Worm (Caenorhabditis elegans): ENCODE measurements around the gene sri-73.
A peak's percentile ranks its signal among the peaks of the same experiment; 100 is the strongest.

The sri-73 gene

ce11 chrV:534176-534575 is 31.7 kb downstream of the sri-73 start, which contains the start of gene nhr-132:
Gene nhr-132, plus strand, starts transcription at chrV:534446.
- TF ChIP-seq php-3 (GFP tag; IDR thresholded peaks at IDR 0.05) = peak; percentile 70
- TF ChIP-seq lin-1 (GFP tag; IDR thresholded peaks at IDR 0.05) = 0 out of 2 replicates have a peak, but pooled peaks have one; percentile 8
- peak; percentile 8 for TF ChIP-seq nhr-77 (tag; optimal IDR thresholded peaks at IDR 0.05)
- no peak for TF ChIP-seq F10B5.3 (tag; optimal IDR thresholded peaks at IDR 0.05)
- TF ChIP-seq mdl-1 (tag; optimal IDR thresholded peaks at IDR 0.05) = peak in 1 of 2 experiments; percentile 25
- no peak for TF ChIP-seq nhr-111 (GFP tag; optimal IDR thresholded peaks at IDR 0.05)
- peak; percentile 77 for TF ChIP-seq nhr-28 (tag; optimal IDR thresholded peaks at IDR 0.05)
- no peak for TF ChIP-seq Y5F2A.4 (GFP tag; optimal IDR thresholded peaks at IDR 0.05)
- TF ChIP-seq hlh-11 (tag; optimal IDR thresholded peaks at IDR 0.05) = peak; percentile 67
- peak; percentile 74 for TF ChIP-seq dve-1 (tag; optimal IDR thresholded peaks at IDR 0.05; ENCODE audit: insufficient read depth)
- TF ChIP-seq zip-2 (tag; optimal IDR thresholded peaks at IDR 0.05) = peak; percentile 0
- no peak for TF ChIP-seq tag-97 (GFP tag; IDR thresholded peaks at IDR 0.05)
- no peak for TF ChIP-seq nhr-41 (GFP tag; IDR thresholded peaks at IDR 0.05)
- TF ChIP-seq R02D3.7 (tag; optimal IDR thresholded peaks at IDR 0.05) = no peak
- TF ChIP-seq dmd-6 (GFP tag; IDR thresholded peaks at IDR 0.05) = peak; percentile 61
- peak; percentile 43 for TF ChIP-seq ztf-7 (tag; optimal IDR thresholded peaks at IDR 0.05)
- TF ChIP-seq daf-16 (GFP tag; optimal IDR thresholded peaks at IDR 0.05) = no peak
- TF ChIP-seq daf-16 (tag; optimal IDR thresholded peaks at IDR 0.05) = peak; percentile 80
- peak; percentile 64 for TF ChIP-seq nhr-102 (tag; optimal IDR thresholded peaks at IDR 0.05)
- peak; percentile 23 for TF ChIP-seq mep-1 (tag; optimal IDR thresholded peaks at IDR 0.05)
- peak; percentile 25 for TF ChIP-seq mes-2 (tag; optimal IDR thresholded peaks at IDR 0.05; ENCODE audit: poor library complexity, severe bottlenecking)
- TF ChIP-seq duxl-1 (tag; optimal IDR thresholded peaks at IDR 0.05; ENCODE audit: poor library complexity) = peak; percentile 34
- TF ChIP-seq daf-19 (GFP tag; conservative IDR thresholded peaks at IDR 0.05) = no peak
- peak; percentile 43 for TF ChIP-seq hlh-30 (tag; optimal IDR thresholded peaks at IDR 0.05; ENCODE audit: insufficient read depth)
- TF ChIP-seq ceh-20 (GFP tag; IDR thresholded peaks at IDR 0.05) = no peak
- peak in 1 of 2 experiments; percentile 55 for TF ChIP-seq lsy-2 (tag; optimal IDR thresholded peaks at IDR 0.05)

- TF ChIP-seq nhr-48 (tag; optimal IDR thresholded peaks at IDR 0.05) (peak; percentile 94), mxl-3 (GFP tag; optimal IDR thresholded peaks at IDR 0.05) (peak; percentile 56), sdz-12 (GFP tag; optimal IDR thresholded peaks at IDR 0.05) (no peak), rbr-2 (tag; optimal IDR thresholded peaks at IDR 0.05) (peak; percentile 4), lsy-2 (tag; optimal IDR thresholded peaks at IDR 0.05) (peak in 1 of 2 experiments; percentile 35), pha-4 (GFP tag; IDR thresholded peaks at IDR 0.05) (no peak), pha-4 (tag; optimal IDR thresholded peaks at IDR 0.05) (peak; percentile 52), F26F4.8 (GFP tag; conservative IDR thresholded peaks at IDR 0.05) (no peak), unc-130 (GFP tag; optimal IDR thresholded peaks at IDR 0.05) (no peak), daf-16 (GFP tag; optimal IDR thresholded peaks at IDR 0.05) (no peak), daf-16 (tag; optimal IDR thresholded peaks at IDR 0.05) (peak; percentile 63), nhr-10 (tag; optimal IDR thresholded peaks at IDR 0.05) (peak; percentile 59), hmg-1.1 (GFP tag; IDR thresholded peaks at IDR 0.05) (0 out of 2 replicates have a peak, but pooled peaks have one; percentile 28), nhr-28 (tag; optimal IDR thresholded peaks at IDR 0.05) (peak; percentile 98), dmd-6 (GFP tag; IDR thresholded peaks at IDR 0.05) (peak; percentile 97), duxl-1 (tag; optimal IDR thresholded peaks at IDR 0.05; ENCODE audit: poor library complexity) (peak; percentile 32), zfp-3 (GFP tag; conservative IDR thresholded peaks at IDR 0.05) (no peak), pqm-1 (tag; optimal IDR thresholded peaks at IDR 0.05) (peak; percentile 76), nhr-76 (tag; optimal IDR thresholded peaks at IDR 0.05) (peak; percentile 32), mes-2 (tag; optimal IDR thresholded peaks at IDR 0.05; ENCODE audit: poor library complexity, severe bottlenecking) (peak; percentile 76), hlh-11 (tag; optimal IDR thresholded peaks at IDR 0.05) (peak; percentile 96), jun-1 (tag; optimal IDR thresholded peaks at IDR 0.05) (peak; percentile 53), hlh-30 (tag; optimal IDR thresholded peaks at IDR 0.05; ENCODE audit: insufficient read depth) (peak; percentile 79), nhr-25 (tag; optimal IDR thresholded peaks at IDR 0.05; ENCODE audit: borderline replicate concordance, insufficient read depth) (peak; percentile 59), zip-2 (tag; optimal IDR thresholded peaks at IDR 0.05) (peak; percentile 98), mdt-29 (GFP tag; IDR thresholded peaks at IDR 0.05) (no peak), R02D3.7 (tag; optimal IDR thresholded peaks at IDR 0.05) (no peak), nhr-6 (tag; optimal IDR thresholded peaks at IDR 0.05) (peak; percentile 79), spr-3 (GFP tag; optimal IDR thresholded peaks at IDR 0.05) (no peak), dpl-1 (GFP tag; optimal IDR thresholded peaks at IDR 0.05) (peak; percentile 16), hif-1 (tag; optimal IDR thresholded peaks at IDR 0.05) (peak in 1 of 2 experiments; percentile 42), dve-1 (tag; optimal IDR thresholded peaks at IDR 0.05; ENCODE audit: insufficient read depth) (peak; percentile 94), cey-2 (tag; optimal IDR thresholded peaks at IDR 0.05; ENCODE audit: borderline replicate concordance, insufficient read depth) (no peak)
Measured at ce11 chrV:532046-532445, 33.8 kb downstream of the sri-73 start, which contains the start of gene nhr-58. Gene nhr-58, plus strand, starts transcription at chrV:532259.

Data from whole organism, L4 larva.